Fruit fly (Drosophila melanogaster): ENCODE data around the gene CG15025.

Gene CG15025

dm6 chr3R:19503058-19503682, 12.3 kb upstream of the CG15025 start (continued):
- no peak for TF ChIP-seq Ptx1 (GFP tag; IDR thresholded peaks at IDR 0.05)
- TF ChIP-seq kay (GFP tag; optimal IDR thresholded peaks at IDR 0.05), result no peak
- TF ChIP-seq Xbp1 (GFP tag; optimal IDR thresholded peaks at IDR 0.05), result no peak
- peak; percentile 18 for TF ChIP-seq CG2120 (GFP tag; optimal IDR thresholded peaks at IDR 0.05)
- TF ChIP-seq CG12155 (GFP tag; optimal IDR thresholded peaks at IDR 0.05), result no peak
- TF ChIP-seq jing (GFP tag; optimal IDR thresholded peaks at IDR 0.05), result no peak
- TF ChIP-seq kni (GFP tag; optimal IDR thresholded peaks at IDR 0.05), result no peak
- peak; percentile 32 for TF ChIP-seq Sox102F (GFP tag; optimal IDR thresholded peaks at IDR 0.05)
- no peak for TF ChIP-seq Rfx (GFP tag; IDR thresholded peaks at IDR 0.05)
- no peak for TF ChIP-seq Vsx1 (GFP tag; optimal IDR thresholded peaks at IDR 0.05)
- no peak for TF ChIP-seq HLH54F (GFP tag; optimal IDR thresholded peaks at IDR 0.05)
- no peak for TF ChIP-seq Poxn (GFP tag; IDR thresholded peaks at IDR 0.05)
- TF ChIP-seq CG18764 (GFP tag; optimal IDR thresholded peaks at IDR 0.05), result no peak
- TF ChIP-seq CG2116 (GFP tag; optimal IDR thresholded peaks at IDR 0.05), result no peak
- no peak for TF ChIP-seq Sry-δ (GFP tag; optimal IDR thresholded peaks at IDR 0.05)
- TF ChIP-seq CG13287 (GFP tag; IDR thresholded peaks at IDR 0.05; ENCODE audit: partially characterized antibody), result no peak
- TF ChIP-seq tna (GFP tag; IDR thresholded peaks at IDR 0.05; ENCODE audit: partially characterized antibody), result no peak
- TF ChIP-seq CG10565 (GFP tag; optimal IDR thresholded peaks at IDR 0.05), result no peak
- no peak for TF ChIP-seq CG5180 (GFP tag; optimal IDR thresholded peaks at IDR 0.05)
- no peak for TF ChIP-seq Dfd (GFP tag; optimal IDR thresholded peaks at IDR 0.05)
- no peak for TF ChIP-seq Antp (GFP tag; optimal IDR thresholded peaks at IDR 0.05)
- no peak for TF ChIP-seq NC2α (GFP tag; optimal IDR thresholded peaks at IDR 0.05)
- no peak for TF ChIP-seq Kr (GFP tag; optimal IDR thresholded peaks at IDR 0.05)
- no peak for TF ChIP-seq pita (GFP tag; optimal IDR thresholded peaks at IDR 0.05)
- TF ChIP-seq CG4404 (GFP tag; IDR thresholded peaks at IDR 0.05), result no peak
- TF ChIP-seq CG8765 (GFP tag; IDR thresholded peaks at IDR 0.05), result no peak
- no peak for TF ChIP-seq CG14441 (GFP tag; IDR thresholded peaks at IDR 0.05)
- TF ChIP-seq otp (GFP tag; IDR thresholded peaks at IDR 0.05), result no peak
- TF ChIP-seq az2 (GFP tag; optimal IDR thresholded peaks at IDR 0.05), result no peak
- TF ChIP-seq CrebB (tag; optimal IDR thresholded peaks at IDR 0.05), result no peak
- no peak for TF ChIP-seq shn (GFP tag; optimal IDR thresholded peaks at IDR 0.05)
- TF ChIP-seq CG10209 (GFP tag; optimal IDR thresholded peaks at IDR 0.05), result no peak
- no peak for TF ChIP-seq hbn (GFP tag; IDR thresholded peaks at IDR 0.05; ENCODE audit: partially characterized antibody)
- TF ChIP-seq C15 (GFP tag; IDR thresholded peaks at IDR 0.05), result no peak
- TF ChIP-seq H2.0 (GFP tag; IDR thresholded peaks at IDR 0.05), result no peak
- TF ChIP-seq twi (tag; optimal IDR thresholded peaks at IDR 0.05), result no peak
- TF ChIP-seq CG2889 (GFP tag; IDR thresholded peaks at IDR 0.05), result no peak

- peak; percentile 24 for TF ChIP-seq abd-A (tag; optimal IDR thresholded peaks at IDR 0.05)
- 0 out of 2 replicates have a peak, but pooled peaks have one; percentile 18 for TF ChIP-seq Rfx (GFP tag; IDR thresholded peaks at IDR 0.05)
- no peak for TF ChIP-seq CG31441 (GFP tag; IDR thresholded peaks at IDR 0.05)
- TF ChIP-seq CG8290 (GFP tag; optimal IDR thresholded peaks at IDR 0.05), result no peak
- peak; percentile 45 to 59 for TF ChIP-seq CG8290 (tag; optimal IDR thresholded peaks at IDR 0.05)
- peak; percentile 39 for TF ChIP-seq Med (GFP tag)
- TF ChIP-seq CG5245 (GFP tag; optimal IDR thresholded peaks at IDR 0.05), result no peak
- TF ChIP-seq Ssrp (tag; optimal IDR thresholded peaks at IDR 0.05), result no peak
Measured at dm6 chr3R:19500588-19500987, 9.7 kb upstream of the CG15025 start.

All from whole organism, embryonic.